Fruit fly (Drosophila melanogaster) whole organism, pupa: ENCODE results near the gene Hr96.

Experiments used
- CG14655 ChIP-seq: fragments of 200-800 bp; sonication (Bioruptor generic); optimal IDR thresholded peaks from 3 replicates; lab custom pipeline; 2017; ENCODE audit warnings: mild to moderate bottlenecking, missing biosample characterization, missing genetic modification reagents, missing genetic modification characterization
- CG9948 ChIP-seq: fragments of 200-800 bp; sonication (Bioruptor generic); optimal IDR thresholded peaks from 2 replicates; lab custom pipeline; 2018; ENCODE audit warnings: missing biosample characterization, mild to moderate bottlenecking, missing genetic modification characterization, moderate library complexity
- EcR ChIP-seq: fragments of 200-800 bp; sonication (Bioruptor generic); optimal IDR thresholded peaks from 3 replicates; lab custom pipeline; 2019; ENCODE audit warnings: missing biosample characterization, missing genetic modification characterization, mild to moderate bottlenecking, moderate library complexity, missing genetic modification reagents
- gl ChIP-seq: fragments of 200-800 bp; sonication (Bioruptor generic); optimal IDR thresholded peaks from 2 replicates; lab custom pipeline; 2018; ENCODE audit warnings: missing biosample characterization, mild to moderate bottlenecking, missing genetic modification characterization

DNA sequence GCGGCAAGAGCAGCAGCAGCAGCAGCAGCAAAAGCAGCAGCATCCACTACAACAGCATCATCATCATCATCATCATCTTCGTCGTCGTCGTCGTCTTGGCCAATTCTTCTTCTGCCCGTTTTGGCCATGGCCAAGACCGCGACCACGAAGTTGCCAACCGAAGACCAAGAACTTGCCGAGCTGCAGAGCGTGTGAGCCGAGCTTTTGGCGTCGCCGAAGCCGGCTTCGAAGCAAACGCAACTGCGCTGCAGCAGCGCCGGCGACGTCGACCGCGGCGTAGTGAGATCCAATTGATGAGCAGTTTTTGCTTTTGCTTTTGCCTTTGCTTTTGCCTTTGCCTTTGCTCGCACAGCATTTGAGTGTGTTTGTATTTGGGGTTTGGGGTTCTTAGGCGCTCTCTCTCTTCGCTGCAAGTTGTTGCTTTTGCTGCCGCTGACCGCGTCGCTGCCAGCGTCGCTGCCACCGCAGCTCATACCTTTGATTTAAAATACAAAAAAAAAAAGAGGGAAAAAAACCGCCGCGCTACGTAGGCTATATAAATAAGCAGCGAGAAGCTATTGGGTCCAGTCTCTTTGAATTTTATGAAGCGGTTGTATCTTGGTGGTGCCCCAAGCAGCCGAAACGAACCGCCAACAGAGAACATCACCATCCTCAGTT is 39.9 kb upstream of the Hr96 start:
- TF ChIP-seq gl: no peak
- TF ChIP-seq CG14655 (GFP tag; lab: Kevin White, UChicago): no peak
- no peak for TF ChIP-seq CG9948 (tag; lab: Kevin White, UChicago)
- no peak for TF ChIP-seq EcR (GFP tag; lab: Kevin White, UChicago)
